Worm (Caenorhabditis elegans): ENCODE data around the gene F55D10.4.

Gene F55D10.4

DNA sequence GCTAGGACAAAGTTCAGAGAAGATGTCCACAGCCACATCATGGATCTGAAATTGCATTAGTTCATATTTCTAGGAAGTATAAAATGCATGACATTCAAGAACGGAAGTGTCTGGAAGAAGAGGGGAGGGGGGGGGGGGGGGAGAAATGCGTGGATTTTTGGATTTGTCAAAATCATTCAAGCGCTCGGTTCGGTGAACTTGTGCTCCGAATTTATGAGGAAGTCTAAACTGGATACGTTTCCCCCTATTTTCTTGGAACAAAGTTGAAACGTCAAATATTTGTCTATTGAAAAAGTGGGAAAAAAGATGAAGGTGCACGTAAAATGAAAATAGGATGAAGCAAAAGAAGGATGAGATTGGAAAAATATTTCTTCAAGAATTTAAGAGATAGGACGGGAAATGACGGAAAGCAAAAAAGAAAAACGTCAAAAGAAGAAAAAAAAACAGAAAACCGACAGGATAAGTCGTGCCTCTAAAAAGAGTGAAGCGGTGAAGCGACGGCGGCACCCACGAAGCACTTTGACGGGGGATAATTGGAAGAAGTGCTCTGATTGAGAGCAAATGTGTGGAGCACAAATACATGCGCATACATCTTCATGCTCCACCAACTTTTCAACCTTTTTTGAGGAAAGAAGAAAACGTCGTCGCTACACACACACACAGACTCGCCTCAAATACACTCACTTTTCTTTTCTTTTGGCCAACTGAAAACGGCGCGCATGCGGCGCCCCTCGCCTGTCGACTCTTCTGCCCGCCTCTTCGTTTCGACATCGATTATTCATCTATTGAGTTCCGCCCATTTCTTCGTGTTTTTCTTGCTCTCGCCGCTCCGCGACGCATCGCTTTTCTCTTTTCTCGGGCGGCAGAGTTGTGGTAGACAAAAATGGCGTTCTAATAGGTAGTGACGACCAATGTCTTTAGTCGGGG, at the start of gene F55D10.4:
Gene F55D10.4, minus strand, starts transcription at position 51 of the 927 bp plus-strand sequence.
- TF ChIP-seq F13C5.2 (tag; optimal IDR thresholded peaks at IDR 0.05) (no peak), ceh-36 (tag; optimal IDR thresholded peaks at IDR 0.05) (no peak), hmg-4 (GFP tag; optimal IDR thresholded peaks at IDR 0.05) (no peak), hnd-1 (tag; optimal IDR thresholded peaks at IDR 0.05) (no peak)

DNA sequence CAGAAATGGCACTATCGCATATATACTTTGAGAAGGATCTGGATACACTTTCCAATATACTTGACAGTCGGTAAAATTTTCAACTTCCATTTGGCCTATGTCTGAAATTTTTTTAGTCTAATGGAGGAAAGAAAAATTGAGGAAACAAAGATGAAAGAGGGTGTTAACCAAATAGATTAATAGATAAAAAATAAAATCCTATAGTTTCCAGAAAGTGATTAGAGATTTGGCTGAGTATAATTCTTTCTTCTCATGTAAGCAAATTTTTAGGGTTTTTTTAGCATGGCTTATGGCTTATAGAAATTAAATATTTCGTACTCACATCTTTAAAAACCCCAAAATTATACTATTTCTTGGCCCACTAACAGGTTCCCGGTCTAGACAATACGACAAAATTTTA, 49.4 kb upstream of the F55D10.4 start, which contains the start of gene npr-1:
Gene npr-1, minus strand, starts transcription at position 101 of the 400 bp plus-strand sequence.
- TF ChIP-seq sea-1 (GFP tag; conservative IDR thresholded peaks at IDR 0.05) (no peak), aly-1 (tag; optimal IDR thresholded peaks at IDR 0.05) (no peak), hmg-4 (GFP tag; optimal IDR thresholded peaks at IDR 0.05) (no peak), F13C5.2 (tag; optimal IDR thresholded peaks at IDR 0.05) (no peak)

DNA sequence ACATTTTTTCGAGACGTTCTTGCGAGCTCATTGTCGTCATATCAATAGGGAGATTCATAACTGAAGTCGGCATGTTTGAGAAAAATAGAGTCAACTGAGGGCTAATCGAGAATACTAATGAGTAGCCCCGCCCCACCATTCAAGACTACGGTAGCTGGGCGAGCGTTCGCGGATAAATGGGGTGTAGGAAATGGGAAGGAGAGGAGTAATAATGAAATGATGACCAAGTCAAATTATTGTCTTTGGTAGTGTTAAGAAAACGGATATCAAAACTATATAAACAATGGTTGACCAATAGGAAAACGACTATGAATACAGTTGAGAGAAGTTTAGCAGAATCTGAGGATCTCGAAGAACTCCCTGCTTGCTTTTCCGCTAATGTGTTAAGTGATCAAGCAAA, 41.1 kb upstream of the F55D10.4 start, which contains the start of gene mls-2:
Gene mls-2, minus strand, starts transcription at position 101 of the 400 bp plus-strand sequence.
- TF ChIP-seq ama-1 (optimal IDR thresholded peaks at IDR 0.05) (no peak), B0310.2 (tag; optimal IDR thresholded peaks at IDR 0.05) (no peak)

DNA sequence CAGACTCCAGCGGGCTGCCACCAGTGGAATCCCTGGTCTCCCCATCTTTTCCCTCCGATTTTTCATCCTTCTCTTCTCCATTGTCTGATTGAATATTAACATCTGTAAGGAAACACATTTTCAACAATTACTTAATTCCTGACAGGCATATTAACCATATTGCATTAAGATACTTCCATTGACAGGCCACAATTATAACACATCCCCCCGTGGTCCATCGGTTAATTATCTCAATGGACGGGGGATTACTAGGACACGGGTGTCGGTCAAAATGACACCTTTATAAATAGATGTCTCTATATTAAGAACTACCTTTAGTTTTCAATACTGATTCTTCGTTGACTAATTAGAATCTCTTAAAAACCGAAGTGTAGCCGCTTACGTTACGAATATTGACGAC, 39.3 kb upstream of the F55D10.4 start:
- no peak for TF ChIP-seq hnd-1 (tag; optimal IDR thresholded peaks at IDR 0.05)
- no peak for TF ChIP-seq sea-1 (GFP tag; conservative IDR thresholded peaks at IDR 0.05)
- no peak for TF ChIP-seq ama-1 (optimal IDR thresholded peaks at IDR 0.05)
- TF ChIP-seq ceh-36 (tag; optimal IDR thresholded peaks at IDR 0.05), result no peak
- TF ChIP-seq hmg-4 (GFP tag; optimal IDR thresholded peaks at IDR 0.05), result no peak
- TF ChIP-seq tbx-37 (GFP tag; conservative IDR thresholded peaks at IDR 0.05), result no peak
- no peak for TF ChIP-seq aly-1 (tag; optimal IDR thresholded peaks at IDR 0.05)
- TF ChIP-seq B0310.2 (tag; optimal IDR thresholded peaks at IDR 0.05), result no peak
- no peak for TF ChIP-seq flt-1 (GFP tag; IDR thresholded peaks at IDR 0.05)
- TF ChIP-seq tra-4 (tag; optimal IDR thresholded peaks at IDR 0.05), result no peak
- TF ChIP-seq tbx-11 (GFP tag; IDR thresholded peaks at IDR 0.05), result no peak
- no peak for TF ChIP-seq scrt-1 (GFP tag; IDR thresholded peaks at IDR 0.05)
- TF ChIP-seq ceh-13 (GFP tag; optimal IDR thresholded peaks at IDR 0.05), result no peak
- TF ChIP-seq F13C5.2 (tag; optimal IDR thresholded peaks at IDR 0.05), result no peak

ce11 chrX:4754725-4755124, 34.3 kb upstream of the F55D10.4 start, which contains the start of gene C39E6.2:
C39E6.2 (minus strand) TSS chrX:4755118.
- TF ChIP-seq ets-7 (tag; optimal IDR thresholded peaks at IDR 0.05) (no peak), hmbx-1 (tag; optimal IDR thresholded peaks at IDR 0.05) (no peak), sea-1 (GFP tag; conservative IDR thresholded peaks at IDR 0.05) (no peak), scrt-1 (GFP tag; IDR thresholded peaks at IDR 0.05) (no peak), hmg-4 (GFP tag; optimal IDR thresholded peaks at IDR 0.05) (no peak), F13C5.2 (tag; optimal IDR thresholded peaks at IDR 0.05) (no peak), aly-1 (tag; optimal IDR thresholded peaks at IDR 0.05) (no peak), B0310.2 (tag; optimal IDR thresholded peaks at IDR 0.05) (no peak), flt-1 (GFP tag; IDR thresholded peaks at IDR 0.05) (no peak), hnd-1 (tag; optimal IDR thresholded peaks at IDR 0.05) (no peak), ceh-36 (tag; optimal IDR thresholded peaks at IDR 0.05) (no peak), ama-1 (optimal IDR thresholded peaks at IDR 0.05) (no peak), tbx-11 (GFP tag; IDR thresholded peaks at IDR 0.05) (no peak), ceh-13 (GFP tag; optimal IDR thresholded peaks at IDR 0.05) (no peak), tra-4 (tag; optimal IDR thresholded peaks at IDR 0.05) (no peak), tbx-37 (GFP tag; conservative IDR thresholded peaks at IDR 0.05) (no peak), pes-1 (GFP tag; IDR thresholded peaks at IDR 0.05) (no peak)

DNA sequence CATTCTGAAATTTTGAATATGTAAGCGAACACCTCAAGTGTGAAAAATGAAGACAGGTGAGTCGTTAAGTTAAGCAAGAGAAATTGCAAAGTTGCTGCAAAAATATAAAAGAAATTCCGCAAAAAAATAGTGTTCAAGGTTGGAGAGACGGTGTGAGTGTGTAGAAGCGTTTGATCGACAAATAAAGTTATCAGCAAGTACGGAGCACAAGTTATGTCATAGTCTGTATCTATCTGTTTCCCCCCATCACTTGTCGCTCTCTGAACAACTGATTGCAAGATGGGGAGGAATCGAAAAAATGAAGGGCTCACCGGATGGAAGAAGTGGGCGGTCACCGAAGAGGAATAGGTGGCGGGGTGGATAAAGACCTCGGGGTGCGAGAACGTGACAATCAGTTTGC, 28.6 kb upstream of the F55D10.4 start, which contains the start of gene lon-2:
Gene lon-2, minus strand, starts transcription at position 4 of the 400 bp plus-strand sequence.
- TF ChIP-seq ets-7 (tag; optimal IDR thresholded peaks at IDR 0.05) (no peak), sea-1 (GFP tag; conservative IDR thresholded peaks at IDR 0.05) (no peak), pes-1 (GFP tag; IDR thresholded peaks at IDR 0.05) (no peak), tbx-11 (GFP tag; IDR thresholded peaks at IDR 0.05) (no peak), aly-1 (tag; optimal IDR thresholded peaks at IDR 0.05) (peak; percentile 19)

- no peak for TF ChIP-seq hnd-1 (tag; optimal IDR thresholded peaks at IDR 0.05)
- no peak for TF ChIP-seq scrt-1 (GFP tag; IDR thresholded peaks at IDR 0.05)
- TF ChIP-seq tbx-11 (GFP tag; IDR thresholded peaks at IDR 0.05), result no peak
- peak; percentile 28 for TF ChIP-seq aly-1 (tag; optimal IDR thresholded peaks at IDR 0.05)
- no peak for TF ChIP-seq B0310.2 (tag; optimal IDR thresholded peaks at IDR 0.05)
- no peak for TF ChIP-seq hmg-4 (GFP tag; optimal IDR thresholded peaks at IDR 0.05)
- no peak for TF ChIP-seq tbx-37 (GFP tag; conservative IDR thresholded peaks at IDR 0.05)
Observed at ce11 chrX:4744037-4744436, 23.6 kb upstream of the F55D10.4 start.

DNA sequence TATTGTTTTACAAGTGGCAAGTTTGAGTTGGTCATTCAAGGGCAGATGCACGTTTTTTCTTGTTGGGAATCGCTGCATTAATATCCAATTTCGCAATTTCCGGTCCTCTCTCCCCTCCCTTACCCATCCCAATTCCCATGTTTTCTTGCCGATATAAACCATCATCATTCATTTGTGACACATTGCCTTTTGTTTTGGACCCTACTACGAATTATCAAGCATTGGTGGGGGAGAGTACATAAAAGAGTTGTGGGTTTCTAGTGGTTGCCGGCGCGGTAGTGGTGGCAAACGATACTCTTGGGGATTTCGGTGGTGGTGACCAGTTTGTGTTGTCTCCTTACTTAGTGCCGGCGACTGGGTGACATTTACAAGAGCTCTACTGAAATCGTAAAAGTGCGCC, 21.8 kb upstream of the F55D10.4 start:
- no peak for TF ChIP-seq ama-1 (optimal IDR thresholded peaks at IDR 0.05)

DNA sequence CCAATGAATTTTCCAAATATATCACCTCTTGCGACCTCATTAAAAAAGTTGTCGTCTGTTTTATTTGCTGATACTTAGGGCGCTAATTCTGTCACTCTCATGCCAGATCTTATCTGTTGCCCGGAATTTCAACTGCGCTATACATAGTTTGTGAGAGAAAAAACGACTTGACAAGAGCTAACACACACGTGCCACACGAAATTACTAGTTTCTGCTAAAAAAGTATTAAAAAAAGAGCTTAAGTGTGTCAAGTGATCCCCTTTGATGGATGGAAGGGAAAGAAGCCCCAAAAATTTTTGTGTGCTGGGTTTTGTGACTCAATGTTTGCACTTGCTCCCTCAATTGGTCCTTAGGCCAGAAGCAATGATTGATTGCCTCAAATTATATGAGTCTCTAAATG, 20.2 kb upstream of the F55D10.4 start:
- no peak for TF ChIP-seq ceh-36 (tag; optimal IDR thresholded peaks at IDR 0.05)
- no peak for TF ChIP-seq tbx-11 (GFP tag; IDR thresholded peaks at IDR 0.05)
- no peak for TF ChIP-seq B0310.2 (tag; optimal IDR thresholded peaks at IDR 0.05)
- no peak for TF ChIP-seq ceh-13 (GFP tag; optimal IDR thresholded peaks at IDR 0.05)
- no peak for TF ChIP-seq aly-1 (tag; optimal IDR thresholded peaks at IDR 0.05)
- no peak for TF ChIP-seq flt-1 (GFP tag; IDR thresholded peaks at IDR 0.05)
- no peak for TF ChIP-seq hnd-1 (tag; optimal IDR thresholded peaks at IDR 0.05)
- TF ChIP-seq hmbx-1 (tag; optimal IDR thresholded peaks at IDR 0.05), result no peak
- no peak for TF ChIP-seq sea-1 (GFP tag; conservative IDR thresholded peaks at IDR 0.05)
- TF ChIP-seq tra-4 (tag; optimal IDR thresholded peaks at IDR 0.05), result no peak
- TF ChIP-seq hmg-4 (GFP tag; optimal IDR thresholded peaks at IDR 0.05), result no peak
- TF ChIP-seq ama-1 (optimal IDR thresholded peaks at IDR 0.05), result no peak
